Worm (Caenorhabditis elegans) whole organism, late embryonic: Measurements from ENCODE around the gene ssp-33.
"Not testable (repeated sequence)": the region's sequence is repeated elsewhere in the genome, so short reads cannot be mapped to it uniquely, and the experiment has no call there.

Source experiments
- C08G9.2 ChIP-seq: sonication (generic microtip); optimal IDR thresholded peaks from 2 replicates; lab custom pipeline; 2016; ENCODE audit warnings: mild to moderate bottlenecking, missing genetic modification characterization, moderate library complexity, missing compliant biosample characterization
- K02D7.2 ChIP-seq: sonication (generic microtip); optimal IDR thresholded peaks from 2 replicates; lab custom pipeline; 2017; ENCODE audit warnings: mild to moderate bottlenecking, missing genetic modification characterization, missing compliant biosample characterization
- ama-1 ChIP-seq: fragments of 150-350 bp; optimal IDR thresholded peaks from 2 replicates; lab custom pipeline; 2014
- ceh-18 ChIP-seq: sonication (generic microtip); optimal IDR thresholded peaks from 2 replicates; lab custom pipeline; 2016; ENCODE audit warnings: missing genetic modification characterization, missing compliant biosample characterization
- ceh-31 ChIP-seq: sonication (generic microtip); optimal IDR thresholded peaks from 2 replicates; lab custom pipeline; 2016; ENCODE audit warnings: missing genetic modification characterization, missing compliant biosample characterization
- ceh-45 ChIP-seq: fragments of 200-800 bp; sonication (Bioruptor generic); IDR thresholded peaks from 2 replicates; pipeline ENCODE4 v1.3.6; 2022; ENCODE audit warnings: missing genetic modification reagents, missing genetic modification characterization, missing compliant biosample characterization
- ceh-48 ChIP-seq: sonication (generic microtip); optimal IDR thresholded peaks from 2 replicates; lab custom pipeline; 2016; ENCODE audit warnings: missing genetic modification characterization, inconsistent platforms, missing compliant biosample characterization
- che-1 ChIP-seq: sonication (generic microtip); optimal IDR thresholded peaks from 2 replicates; lab custom pipeline; 2016; ENCODE audit warnings: mild to moderate bottlenecking, missing genetic modification characterization, missing compliant biosample characterization
- dmd-4 ChIP-seq: sonication (generic microtip); optimal IDR thresholded peaks from 2 replicates; lab custom pipeline; 2016; ENCODE audit warnings: borderline replicate concordance, missing genetic modification characterization, missing compliant biosample characterization
- dve-1 ChIP-seq: sonication (generic microtip); optimal IDR thresholded peaks from 2 replicates; lab custom pipeline; 2017; ENCODE audit warnings: antibody characterized with exemption, mild to moderate bottlenecking, missing genetic modification characterization, missing compliant biosample characterization
- elt-2 ChIP-seq: sonication (generic microtip); optimal IDR thresholded peaks from 2 replicates; lab custom pipeline; 2016; ENCODE audit warnings: missing genetic modification reagents, missing genetic modification characterization, missing compliant biosample characterization
- elt-4 ChIP-seq: sonication (generic microtip); optimal IDR thresholded peaks from 2 replicates; lab custom pipeline; 2016; ENCODE audit warnings: missing genetic modification characterization, missing compliant biosample characterization
- ets-4 ChIP-seq: sonication (generic microtip); optimal IDR thresholded peaks from 2 replicates; lab custom pipeline; 2016; ENCODE audit warnings: missing genetic modification characterization, missing compliant biosample characterization
- eyg-1 ChIP-seq: sonication (generic microtip); optimal IDR thresholded peaks from 2 replicates; lab custom pipeline; 2016; ENCODE audit warnings: missing genotype, missing genetic modification characterization, missing compliant biosample characterization
- fkh-10 ChIP-seq: fragments of 150-350 bp; optimal IDR thresholded peaks from 2 replicates; lab custom pipeline; 2014; ENCODE audit warnings: missing biosample characterization, missing genetic modification reagents, missing genetic modification characterization
- fkh-6 ChIP-seq: sonication (generic microtip); optimal IDR thresholded peaks from 2 replicates; lab custom pipeline; 2016; ENCODE audit warnings: missing genetic modification characterization, missing compliant biosample characterization
- hlh-13 ChIP-seq: fragments of 200-800 bp; sonication (Bioruptor generic); optimal IDR thresholded peaks from 2 replicates; lab custom pipeline; 2018; ENCODE audit warnings: mild to moderate bottlenecking, missing genetic modification characterization, missing compliant biosample characterization
- lim-6 ChIP-seq: sonication (generic microtip); optimal IDR thresholded peaks from 2 replicates; lab custom pipeline; 2016; ENCODE audit warnings: missing genetic modification characterization, missing compliant biosample characterization
- lin-11 ChIP-seq: fragments of 200-800 bp; sonication (Bioruptor generic); optimal IDR thresholded peaks from 2 replicates; lab custom pipeline; 2018; ENCODE audit warnings: mild to moderate bottlenecking, missing genetic modification characterization, missing compliant biosample characterization
- mec-3 ChIP-seq: sonication (generic microtip); optimal IDR thresholded peaks from 2 replicates; lab custom pipeline; 2016; ENCODE audit warnings: borderline replicate concordance, missing genetic modification characterization, missing compliant biosample characterization
- pax-1 ChIP-seq: fragments of 150-350 bp; optimal IDR thresholded peaks from 2 replicates; lab custom pipeline; 2014; ENCODE audit warnings: missing biosample characterization, missing genetic modification characterization
- pqm-1 ChIP-seq: sonication (generic microtip); optimal IDR thresholded peaks from 2 replicates; lab custom pipeline; 2016; ENCODE audit warnings: missing genetic modification characterization, missing compliant biosample characterization
- rnt-1 ChIP-seq: sonication (generic microtip); optimal IDR thresholded peaks from 2 replicates; lab custom pipeline; 2016; ENCODE audit warnings: missing genetic modification characterization, missing compliant biosample characterization
- sox-4 ChIP-seq: sonication (generic microtip); optimal IDR thresholded peaks from 2 replicates; lab custom pipeline; 2017; ENCODE audit warnings: mild to moderate bottlenecking, missing genetic modification characterization, inconsistent platforms, missing compliant biosample characterization
- syd-9 ChIP-seq: sonication (generic microtip); optimal IDR thresholded peaks from 2 replicates; lab custom pipeline; 2016; ENCODE audit warnings: mild to moderate bottlenecking, missing genetic modification characterization, moderate library complexity, missing compliant biosample characterization
- tbx-7 ChIP-seq: sonication (generic microtip); optimal IDR thresholded peaks from 2 replicates; lab custom pipeline; 2016; ENCODE audit warnings: missing genotype, missing genetic modification characterization, missing compliant biosample characterization
- ztf-16 ChIP-seq: sonication (generic microtip); optimal IDR thresholded peaks from 2 replicates; lab custom pipeline; 2017; ENCODE audit warnings: missing genetic modification characterization, missing compliant biosample characterization

ssp-33 gene

DNA sequence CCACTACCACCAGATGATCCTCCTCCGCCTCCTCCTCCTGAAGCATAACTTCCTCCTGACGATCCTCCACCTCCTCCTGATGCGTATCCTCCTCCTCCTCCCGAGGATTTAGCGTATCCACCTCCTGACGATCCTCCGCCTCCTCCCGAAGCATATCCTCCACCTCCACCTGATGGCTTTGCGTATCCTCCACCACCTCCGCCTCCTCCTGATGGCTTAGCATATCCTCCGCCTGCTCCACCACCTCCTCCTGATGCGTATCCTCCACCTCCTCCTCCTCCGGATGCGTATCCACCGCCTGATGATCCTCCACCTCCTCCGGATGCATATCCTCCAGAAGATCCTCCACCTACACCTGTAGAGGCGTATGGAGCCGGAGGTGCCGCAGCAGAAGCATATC is 33.6 kb downstream of the ssp-33 start:
- peak; percentile 2 for TF ChIP-seq dve-1 (tag; lab: Kevin White, UChicago)
- TF ChIP-seq ceh-48 (tag; lab: Kevin White, UChicago), result no peak

DNA sequence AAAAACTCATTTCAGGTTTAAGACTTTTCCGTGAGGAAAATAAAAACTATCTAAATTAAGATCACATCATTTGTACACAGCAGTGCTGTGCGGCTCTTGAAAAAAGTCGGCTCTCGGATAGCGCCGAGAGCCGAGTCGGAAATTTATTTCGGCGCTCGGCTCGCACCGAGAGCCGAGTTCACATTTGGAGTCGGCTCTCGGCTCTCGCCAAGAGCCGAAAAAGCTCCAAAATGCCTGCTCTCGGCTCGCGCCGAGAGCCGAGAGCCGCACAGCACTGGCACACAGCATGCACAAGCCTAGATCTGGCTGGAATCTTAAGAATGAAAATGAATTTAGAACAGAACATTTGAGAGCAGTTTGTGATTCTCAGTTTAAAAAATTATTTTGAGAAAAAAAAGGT is 35.8 kb downstream of the ssp-33 start:
- TF ChIP-seq ceh-31 (tag; lab: Kevin White, UChicago) (no peak), C08G9.2 (tag; lab: Kevin White, UChicago) (no peak), dmd-4 (tag; lab: Kevin White, UChicago) (no peak), ama-1 (no peak), K02D7.2 (no peak), syd-9 (tag; lab: Kevin White, UChicago) (no peak), tbx-7 (tag; lab: Kevin White, UChicago) (no peak), ceh-45 (GFP tag; lab: Robert Waterston, UW) (no peak)

DNA sequence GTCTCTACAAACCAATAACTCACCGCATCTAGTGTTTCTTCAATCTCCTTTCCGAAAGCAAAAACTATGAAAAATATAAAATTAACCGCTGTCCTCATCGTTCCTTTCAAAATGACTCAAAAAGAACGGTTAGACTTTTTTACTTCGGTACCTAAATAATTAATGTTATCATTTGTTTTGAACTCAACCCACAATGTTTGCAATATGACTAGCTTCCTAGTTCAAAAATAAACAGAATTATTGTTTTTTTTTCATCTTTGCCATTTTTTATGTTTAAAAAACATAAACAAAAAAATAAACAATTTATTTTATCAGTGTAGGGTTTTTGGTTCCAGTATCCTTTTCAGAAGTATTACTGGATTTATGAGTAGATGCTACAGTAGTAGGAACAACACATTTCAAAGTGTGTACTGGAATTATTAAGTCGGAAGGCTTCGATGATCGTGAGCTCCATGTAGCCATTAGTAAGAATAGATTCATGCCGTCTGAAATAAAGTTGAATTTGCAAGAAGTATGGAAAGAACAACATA is 37.5 kb downstream of the ssp-33 start, which contains the start of the genes lipl-8 and Y50E8A.22:
TSS of gene lipl-8 (minus strand) at position 101 of the 530 bp plus-strand sequence.
TSS of gene Y50E8A.22 (minus strand) at position 480 of the 530 bp plus-strand sequence.
- no peak for TF ChIP-seq dmd-4 (tag; lab: Kevin White, UChicago)
- TF ChIP-seq ceh-18 (tag; lab: Kevin White, UChicago), result no peak
- TF ChIP-seq pax-1 (tag; lab: Kevin White, UChicago), result no peak
- TF ChIP-seq ets-4 (tag; lab: Kevin White, UChicago), result no peak
- no peak for TF ChIP-seq lim-6
- no peak for TF ChIP-seq fkh-10
- TF ChIP-seq rnt-1 (tag; lab: Kevin White, UChicago), result no peak
- TF ChIP-seq ztf-16 (tag; lab: Kevin White, UChicago), result no peak
- no peak for TF ChIP-seq mec-3
- no peak for TF ChIP-seq eyg-1 (tag; lab: Kevin White, UChicago)
- no peak for TF ChIP-seq pqm-1 (tag; lab: Kevin White, UChicago)
- TF ChIP-seq fkh-6 (tag; lab: Kevin White, UChicago), result no peak
- TF ChIP-seq elt-4 (tag; lab: Kevin White, UChicago), result no peak
- TF ChIP-seq lin-11 (tag; lab: Kevin White, UChicago), result no peak
- TF ChIP-seq K02D7.2, result no peak
- no peak for TF ChIP-seq sox-4 (tag; lab: Kevin White, UChicago)
- no peak for TF ChIP-seq che-1 (tag; lab: Kevin White, UChicago)
- TF ChIP-seq dve-1 (tag; lab: Kevin White, UChicago), result no peak
- no peak for TF ChIP-seq hlh-13 (GFP tag; lab: Kevin White, UChicago)
- TF ChIP-seq, all 69 proteins: peak for 0

DNA sequence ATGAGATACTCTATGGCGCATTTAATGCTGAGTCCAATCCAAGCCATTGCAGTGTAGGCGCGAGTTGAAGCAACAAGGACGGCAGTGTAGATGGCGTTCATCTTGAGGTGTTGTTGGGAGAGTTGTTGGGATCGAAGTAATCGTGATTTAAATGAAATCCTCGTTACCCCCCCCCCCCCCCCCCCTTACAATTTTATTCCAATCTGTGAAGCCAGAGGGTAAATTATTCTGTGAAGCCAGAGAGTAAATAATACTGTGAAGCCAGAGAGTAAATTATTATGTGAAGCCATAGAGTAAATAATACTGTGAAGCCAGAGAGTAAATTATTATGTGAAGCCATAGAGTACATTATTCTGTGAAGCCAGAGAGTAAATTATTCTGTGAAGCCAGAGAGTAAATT is 39.2 kb downstream of the ssp-33 start, which contains the start of gene nspa-10:
TSS of gene nspa-10 (minus strand) at position 101 of the 400 bp plus-strand sequence.
- not testable (repeated sequence) for TF ChIP-seq elt-4 (tag; lab: Kevin White, UChicago); ceh-45 (GFP tag; lab: Robert Waterston, UW); elt-2 (tag; lab: Kevin White, UChicago)
